Worm (Caenorhabditis elegans): ENCODE results near the gene T03G6.1.

The T03G6.1 gene

DNA sequence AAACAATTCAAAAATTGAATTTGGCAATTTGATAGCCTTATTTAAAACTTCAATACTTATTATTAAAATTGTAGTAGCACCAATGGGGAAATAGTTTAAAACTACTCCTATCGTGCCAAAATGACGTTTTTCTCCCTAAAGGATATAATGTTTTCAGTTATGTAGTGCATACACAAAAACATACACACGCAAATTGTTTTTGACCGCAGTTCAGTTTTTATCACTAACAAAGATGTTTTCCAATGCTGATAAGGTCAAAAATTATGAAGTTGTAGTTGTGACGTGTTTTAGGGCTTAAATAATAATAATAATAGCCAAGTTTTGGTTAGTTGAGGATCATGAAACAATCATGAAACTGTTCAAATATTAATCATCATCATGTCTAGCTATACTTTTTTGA, 18.0 kb upstream of the T03G6.1 start (continued):
- TF ChIP-seq fkh-8 (tag; optimal IDR thresholded peaks at IDR 0.05) (no peak), ceh-63 (GFP tag; optimal IDR thresholded peaks at IDR 0.05) (no peak)

DNA sequence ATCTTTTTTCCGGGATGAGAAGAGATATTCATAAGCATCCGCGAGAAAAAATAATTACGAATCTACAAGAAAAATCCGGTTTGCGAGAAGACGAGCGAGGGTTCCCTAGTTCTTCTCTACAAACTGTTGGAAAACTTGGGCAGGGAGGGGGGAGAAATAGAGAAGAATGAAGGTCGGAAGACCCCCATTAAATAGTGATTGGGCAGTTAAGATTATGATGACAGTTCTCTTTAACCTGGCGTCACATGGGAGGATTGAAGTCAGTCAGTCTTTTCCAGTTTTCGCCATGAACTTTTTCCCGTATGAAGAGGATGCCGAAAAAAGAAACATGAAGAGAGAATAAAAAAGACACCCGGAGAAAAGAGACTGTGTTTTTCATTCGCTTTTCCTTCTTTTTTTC, 17.3 kb upstream of the T03G6.1 start:
- TF ChIP-seq efl-3 (GFP tag; optimal IDR thresholded peaks at IDR 0.05) (no peak), lsy-2 (tag; optimal IDR thresholded peaks at IDR 0.05) (peak in 1 of 2 experiments; percentile 34), elt-2 (tag; optimal IDR thresholded peaks at IDR 0.05) (no peak), swsn-7 (tag; optimal IDR thresholded peaks at IDR 0.05) (no peak), aly-2 (tag; optimal IDR thresholded peaks at IDR 0.05) (no peak), tbx-2 (tag; optimal IDR thresholded peaks at IDR 0.05) (no peak), ama-1 (optimal IDR thresholded peaks at IDR 0.05) (no peak), unc-130 (tag; optimal IDR thresholded peaks at IDR 0.05) (peak; percentile 23), ceh-82 (tag; optimal IDR thresholded peaks at IDR 0.05) (no peak), unc-98 (GFP tag; IDR thresholded peaks at IDR 0.05) (no peak), sptf-1 (tag; optimal IDR thresholded peaks at IDR 0.05) (no peak), elt-3 (tag; optimal IDR thresholded peaks at IDR 0.05) (peak in 1 of 6 experiments; percentile 76), nhr-20 (tag; optimal IDR thresholded peaks at IDR 0.05) (peak; percentile 63), nhr-28 (tag; optimal IDR thresholded peaks at IDR 0.05) (no peak), grh-1 (GFP tag; IDR thresholded peaks at IDR 0.05) (no peak), ztf-11 (tag; optimal IDR thresholded peaks at IDR 0.05) (no peak), efl-1 (optimal IDR thresholded peaks at IDR 0.05) (no peak), efl-1 (GFP tag; optimal IDR thresholded peaks at IDR 0.05 in 1 of 2) (no peak), ceh-90 (tag; optimal IDR thresholded peaks at IDR 0.05) (no peak), jun-1 (tag; optimal IDR thresholded peaks at IDR 0.05) (no peak), C16A3.4 (tag; optimal IDR thresholded peaks at IDR 0.05) (peak; percentile 5), rnt-1 (tag; optimal IDR thresholded peaks at IDR 0.05) (no peak), nhr-12 (tag; optimal IDR thresholded peaks at IDR 0.05) (no peak), nhr-19 (GFP tag; conservative IDR thresholded peaks at IDR 0.05) (no peak), Y116A8C.19 (tag; optimal IDR thresholded peaks at IDR 0.05; ENCODE audit: borderline replicate concordance) (no peak), dpl-1 (GFP tag; optimal IDR thresholded peaks at IDR 0.05) (no peak), mdl-1 (tag; optimal IDR thresholded peaks at IDR 0.05) (peak in 1 of 2 experiments; percentile 39), C34B4.2 (tag; optimal IDR thresholded peaks at IDR 0.05) (no peak), ceh-88 (GFP tag; IDR thresholded peaks at IDR 0.05) (no peak), pax-3 (tag; optimal IDR thresholded peaks at IDR 0.05) (no peak), egl-27 (tag; optimal IDR thresholded peaks at IDR 0.05) (no peak), ets-5 (GFP tag; IDR thresholded peaks at IDR 0.05) (no peak), ces-1 (GFP tag; optimal IDR thresholded peaks at IDR 0.05) (no peak), lin-14 (GFP tag; optimal IDR thresholded peaks at IDR 0.05) (peak; percentile 64), hpl-2 (GFP tag; optimal IDR thresholded peaks at IDR 0.05) (no peak), nhr-77 (tag; optimal IDR thresholded peaks at IDR 0.05) (no peak), nhr-11 (tag; optimal IDR thresholded peaks at IDR 0.05) (no peak), irx-1 (tag; optimal IDR thresholded peaks at IDR 0.05) (no peak), skn-1 (tag; optimal IDR thresholded peaks at IDR 0.05) (peak; percentile 36), ztf-4 (tag; optimal IDR thresholded peaks at IDR 0.05) (peak; percentile 3), zag-1 (tag; optimal IDR thresholded peaks at IDR 0.05) (no peak), sup-37 (GFP tag; optimal IDR thresholded peaks at IDR 0.05) (no peak), mef-2 (tag; optimal IDR thresholded peaks at IDR 0.05) (no peak), snu-23 (GFP tag; optimal IDR thresholded peaks at IDR 0.05) (peak; percentile 41), nhr-237 (tag; optimal IDR thresholded peaks at IDR 0.05) (no peak), unc-86 (tag; optimal IDR thresholded peaks at IDR 0.05) (no peak), mep-1 (tag; optimal IDR thresholded peaks at IDR 0.05) (peak; percentile 21), nhr-71 (tag; optimal IDR thresholded peaks at IDR 0.05) (peak; percentile 15), C04F5.9 (tag; optimal IDR thresholded peaks at IDR 0.05) (no peak), hlh-17 (GFP tag; optimal IDR thresholded peaks at IDR 0.05; ENCODE audit: borderline replicate concordance) (no peak), blmp-1 (tag; optimal IDR thresholded peaks at IDR 0.05) (peak; percentile 85)
